Fruit fly (Drosophila melanogaster) whole organism, embryonic: ENCODE results near the gene CG31548.
A peak's percentile ranks its signal among the peaks of the same experiment; 100 is the strongest.

Experiments used
- Ada2b ChIP-seq: fragments of 200-800 bp; sonication (Bioruptor generic); IDR thresholded peaks from 2 replicates; pipeline ENCODE4 v1.3.6; 2022; ENCODE audit warnings: missing biosample characterization, missing genetic modification characterization
- Asciz ChIP-seq: fragments of 200-800 bp; sonication (Bioruptor generic); optimal IDR thresholded peaks from 2 replicates; lab custom pipeline; 2017; ENCODE audit warnings: missing biosample characterization, mild to moderate bottlenecking, missing genetic modification characterization, missing genetic modification reagents
- BEAF-32 ChIP-seq: fragments of 200-800 bp; sonication (Bioruptor generic); optimal IDR thresholded peaks from 3 replicates; lab custom pipeline; 2017; ENCODE audit warnings: missing biosample characterization, missing genetic modification characterization, mild to moderate bottlenecking, moderate library complexity, missing genetic modification reagents
- CG11085 ChIP-seq: fragments of 200-800 bp; sonication (Bioruptor generic); IDR thresholded peaks from 2 replicates; pipeline ENCODE4 v1.3.6; 2022; ENCODE audit warnings: missing biosample characterization, missing genetic modification characterization
- CG11504 ChIP-seq: fragments of 200-800 bp; sonication (Bioruptor generic); optimal IDR thresholded peaks from 3 replicates; lab custom pipeline; 2019; ENCODE audit warnings: missing biosample characterization, mild to moderate bottlenecking, missing genetic modification characterization, moderate library complexity
- CG12236 ChIP-seq: fragments of 200-800 bp; sonication (Bioruptor generic); optimal IDR thresholded peaks from 2 replicates; lab custom pipeline; 2016; ENCODE audit warnings: missing biosample characterization, missing genetic modification characterization
- CG12744 ChIP-seq: fragments of 200-800 bp; sonication (Bioruptor generic); optimal IDR thresholded peaks from 2 replicates; lab custom pipeline; 2016; ENCODE audit warnings: missing biosample characterization, missing genetic modification characterization
- CG13287 ChIP-seq: fragments of 200-800 bp; sonication (Bioruptor generic); IDR thresholded peaks from 2 replicates; pipeline ENCODE4 v1.3.6; 2022; ENCODE audit warnings: missing biosample characterization, missing genetic modification characterization; ENCODE audit not compliant: partially characterized antibody
- CG14965 ChIP-seq: fragments of 200-800 bp; sonication (Bioruptor generic); optimal IDR thresholded peaks from 2 replicates; lab custom pipeline; 2016; ENCODE audit warnings: missing biosample characterization, missing genetic modification characterization, borderline replicate concordance
- CG15073 ChIP-seq: fragments of 200-800 bp; sonication (Bioruptor generic); optimal IDR thresholded peaks from 2 replicates; lab custom pipeline; 2016; ENCODE audit warnings: missing biosample characterization, missing genetic modification characterization
- CG15514 ChIP-seq: fragments of 200-800 bp; sonication (Bioruptor generic); optimal IDR thresholded peaks from 3 replicates; lab custom pipeline; 2017; ENCODE audit warnings: missing biosample characterization, missing genetic modification characterization, mild to moderate bottlenecking, moderate library complexity, missing genetic modification reagents
- CG18764 ChIP-seq: fragments of 200-800 bp; sonication (Bioruptor generic); optimal IDR thresholded peaks from 3 replicates; lab custom pipeline; 2016; ENCODE audit warnings: missing biosample characterization, missing genetic modification characterization
- CG2116 ChIP-seq: fragments of 200-800 bp; sonication (Bioruptor generic); optimal IDR thresholded peaks from 3 replicates; lab custom pipeline; 2018; ENCODE audit warnings: missing biosample characterization, mild to moderate bottlenecking, missing genetic modification characterization
- CG2202 ChIP-seq: fragments of 200-800 bp; sonication (Bioruptor generic); optimal IDR thresholded peaks from 2 replicates; lab custom pipeline; 2018; ENCODE audit warnings: missing biosample characterization, mild to moderate bottlenecking, missing genetic modification characterization
- CG32532 ChIP-seq: fragments of 200-800 bp; sonication (Bioruptor generic); IDR thresholded peaks from 2 replicates; pipeline ENCODE4 v1.3.6; 2022; ENCODE audit warnings: missing biosample characterization, missing genetic modification characterization
- CG3281 ChIP-seq: fragments of 200-800 bp; sonication (Bioruptor generic); optimal IDR thresholded peaks from 3 replicates; lab custom pipeline; 2017; ENCODE audit warnings: missing biosample characterization, mild to moderate bottlenecking, missing genetic modification characterization
- CG33213 ChIP-seq: fragments of 200-800 bp; sonication (Bioruptor generic); optimal IDR thresholded peaks from 3 replicates; lab custom pipeline; 2016; ENCODE audit warnings: missing biosample characterization, missing genetic modification characterization
- CG34376 ChIP-seq: fragments of 200-800 bp; sonication (Bioruptor generic); optimal IDR thresholded peaks from 2 replicates; lab custom pipeline; 2018; ENCODE audit warnings: missing biosample characterization, mild to moderate bottlenecking, missing genetic modification characterization
- CG4360 ChIP-seq: fragments of 200-800 bp; sonication (Bioruptor generic); IDR thresholded peaks from 2 replicates; pipeline ENCODE4 v1.3.6; 2022; ENCODE audit warnings: missing biosample characterization, missing genetic modification characterization
- CG4617 ChIP-seq: fragments of 200-800 bp; sonication (Bioruptor generic); optimal IDR thresholded peaks from 3 replicates; lab custom pipeline; 2016; ENCODE audit warnings: missing biosample characterization, missing genetic modification characterization, borderline replicate concordance
- CG6683 ChIP-seq: fragments of 200-800 bp; sonication (Bioruptor generic); optimal IDR thresholded peaks from 2 replicates; lab custom pipeline; 2017; ENCODE audit warnings: missing biosample characterization, mild to moderate bottlenecking, missing genetic modification characterization, missing genetic modification reagents
- CG6813 ChIP-seq: fragments of 200-800 bp; sonication (Bioruptor generic); optimal IDR thresholded peaks from 2 replicates; lab custom pipeline; 2017; ENCODE audit warnings: missing biosample characterization, missing genetic modification characterization, mild to moderate bottlenecking, moderate library complexity, missing genetic modification reagents
- CG8281 ChIP-seq: fragments of 200-800 bp; sonication (Bioruptor generic); optimal IDR thresholded peaks from 2 replicates; lab custom pipeline; 2018; ENCODE audit warnings: missing biosample characterization, mild to moderate bottlenecking, missing genetic modification characterization, moderate library complexity
- CG8290 ChIP-seq, 3 experiments: fragments of 200-800 bp; sonication (Bioruptor generic); optimal IDR thresholded peaks; 2 replicates each; lab custom pipeline; 2016 to 2019; ENCODE audit warnings: missing biosample characterization in 3 of 3, missing genetic modification characterization in 3 of 3, mild to moderate bottlenecking in 2 of 3, moderate library complexity in 1 of 3
- Camta ChIP-seq: fragments of 200-800 bp; sonication (Bioruptor generic); optimal IDR thresholded peaks from 2 replicates; lab custom pipeline; 2016; ENCODE audit warnings: missing biosample characterization, missing genetic modification characterization
- Dip2 ChIP-seq: fragments of 200-800 bp; sonication (Bioruptor generic); IDR thresholded peaks from 2 replicates; pipeline ENCODE4 v1.3.6; 2022; ENCODE audit warnings: missing biosample characterization, missing genetic modification characterization
- ERR ChIP-seq: fragments of 200-800 bp; sonication (Bioruptor generic); optimal IDR thresholded peaks from 2 replicates; lab custom pipeline; 2016; ENCODE audit warnings: missing biosample characterization, missing genetic modification characterization
- Lpt ChIP-seq: fragments of >200 bp; optimal IDR thresholded peaks from 2 replicates; lab custom pipeline; 2018; ENCODE audit warnings: missing biosample characterization, missing genetic modification characterization
- MBD-R2 ChIP-seq: fragments of 200-800 bp; sonication (Bioruptor generic); IDR thresholded peaks from 2 replicates; pipeline ENCODE4 v1.3.6; 2022; ENCODE audit warnings: missing biosample characterization, missing genetic modification characterization
- Sry-δ ChIP-seq: fragments of 200-800 bp; sonication (Bioruptor generic); optimal IDR thresholded peaks from 2 replicates; lab custom pipeline; 2016; ENCODE audit warnings: missing biosample characterization, missing genetic modification characterization
- TFAM ChIP-seq: fragments of 200-800 bp; sonication (Bioruptor generic); optimal IDR thresholded peaks from 2 replicates; lab custom pipeline; 2017; ENCODE audit warnings: missing biosample characterization, missing genetic modification characterization, inconsistent platforms
- al ChIP-seq: fragments of 200-800 bp; sonication (Bioruptor generic); IDR thresholded peaks from 2 replicates; pipeline ENCODE4 v1.3.6; 2022; ENCODE audit warnings: missing biosample characterization, missing genetic modification characterization
- amos ChIP-seq: fragments of 200-800 bp; sonication (Bioruptor generic); IDR thresholded peaks from 2 replicates; pipeline ENCODE4 v1.3.6; 2022; ENCODE audit warnings: missing biosample characterization, missing genetic modification characterization; ENCODE audit not compliant: partially characterized antibody
- bab2 ChIP-seq: fragments of 200-800 bp; sonication (Bioruptor generic); optimal IDR thresholded peaks from 2 replicates; lab custom pipeline; 2016; ENCODE audit warnings: missing biosample characterization, missing genetic modification characterization
- gce ChIP-seq: fragments of 200-800 bp; sonication (Bioruptor generic); IDR thresholded peaks from 3 replicates; pipeline ENCODE4 v1.3.6; 2022; ENCODE audit warnings: missing biosample characterization, missing genetic modification characterization
- gcm2 ChIP-seq: fragments of 200-800 bp; sonication (Bioruptor generic); optimal IDR thresholded peaks from 2 replicates; lab custom pipeline; 2016; ENCODE audit warnings: missing biosample characterization, missing genetic modification characterization
- gsb-n ChIP-seq: fragments of 200-800 bp; sonication (Bioruptor generic); optimal IDR thresholded peaks from 3 replicates; lab custom pipeline; 2018; ENCODE audit warnings: missing biosample characterization, mild to moderate bottlenecking, missing genetic modification characterization
- h ChIP-seq: fragments of >200 bp; optimal IDR thresholded peaks from 2 replicates; lab custom pipeline; 2017
- knrl ChIP-seq: fragments of 200-800 bp; sonication (Bioruptor generic); IDR thresholded peaks from 3 replicates; pipeline ENCODE4 v1.3.6; 2022; ENCODE audit warnings: missing biosample characterization, missing genetic modification characterization; ENCODE audit not compliant: partially characterized antibody
- lilli ChIP-seq: fragments of 200-800 bp; sonication (Bioruptor generic); optimal IDR thresholded peaks from 3 replicates; lab custom pipeline; 2016; ENCODE audit warnings: missing biosample characterization, missing genetic modification characterization
- phol ChIP-seq: fragments of 200-800 bp; sonication (Bioruptor generic); optimal IDR thresholded peaks from 3 replicates; lab custom pipeline; 2018; ENCODE audit warnings: missing biosample characterization, mild to moderate bottlenecking, missing genetic modification characterization, moderate library complexity
- salm ChIP-seq: fragments of 200-800 bp; sonication (Bioruptor generic); optimal IDR thresholded peaks from 2 replicates; lab custom pipeline; 2018; ENCODE audit warnings: missing biosample characterization, mild to moderate bottlenecking, missing genetic modification characterization
- sens ChIP-seq: fragments of 200-800 bp; sonication (Bioruptor generic); peaks from one replicate; lab custom pipeline; 2016; ENCODE audit warnings: missing biosample characterization, missing genetic modification characterization
- slbo ChIP-seq: fragments of 200-800 bp; sonication (Bioruptor generic); IDR thresholded peaks from 2 replicates; pipeline ENCODE4 v1.3.6; 2022; ENCODE audit warnings: missing biosample characterization, missing genetic modification characterization
- sug ChIP-seq: fragments of 200-800 bp; optimal IDR thresholded peaks from 2 replicates; lab custom pipeline; 2019; ENCODE audit warnings: missing biosample characterization, mild to moderate bottlenecking, missing genetic modification characterization, moderate library complexity
- tll ChIP-seq, 2 experiments: fragments of 200-800 bp in 1 of 2; fragments of >200 bp in 1 of 2; sonication (Bioruptor generic) in 1 of 2; optimal IDR thresholded peaks; 2 replicates each; lab custom pipeline; 2017 to 2019; ENCODE audit warnings: missing biosample characterization in 2 of 2, missing genetic modification characterization in 2 of 2, mild to moderate bottlenecking in 1 of 2, moderate library complexity in 1 of 2
- toy ChIP-seq: fragments of 200-800 bp; sonication (Bioruptor generic); IDR thresholded peaks from 2 replicates; pipeline ENCODE4 v1.3.6; 2022; ENCODE audit warnings: missing biosample characterization, missing genetic modification characterization
- vnd ChIP-seq: fragments of 200-800 bp; sonication (Bioruptor generic); IDR thresholded peaks from 3 replicates; pipeline ENCODE4 v1.3.6; 2022; ENCODE audit warnings: missing biosample characterization, missing genetic modification characterization; ENCODE audit not compliant: partially characterized antibody

Gene CG31548

DNA sequence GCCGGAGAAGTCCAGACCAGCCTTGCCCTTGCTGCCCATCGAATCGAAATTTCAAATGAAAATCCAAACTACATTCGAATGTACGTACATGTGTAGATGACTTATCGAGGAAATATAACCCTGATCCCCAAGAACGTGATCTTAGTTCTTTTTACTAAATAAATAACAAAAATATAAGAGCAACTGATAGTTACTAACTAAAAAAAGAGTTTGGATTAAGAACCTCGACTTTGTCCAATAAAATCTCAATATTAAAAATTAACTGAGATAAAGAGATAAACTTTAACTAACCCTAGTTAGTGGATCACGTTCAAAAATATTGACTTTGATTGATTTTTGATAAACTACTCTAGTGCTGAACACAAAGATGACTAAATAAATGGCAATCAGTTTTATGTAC, 1.1 kb downstream of the CG31548 start, which contains the start of gene CG31546:
Gene CG31546, minus strand, starts transcription at position 101 of the 400 bp plus-strand sequence.
- TF ChIP-seq h (lab: Kevin White, UChicago) (no peak), phol (tag; lab: Kevin White, UChicago) (no peak), tll (GFP tag; optimal IDR thresholded peaks at IDR 0.05; lab: Kevin White, UChicago) (no peak)

DNA sequence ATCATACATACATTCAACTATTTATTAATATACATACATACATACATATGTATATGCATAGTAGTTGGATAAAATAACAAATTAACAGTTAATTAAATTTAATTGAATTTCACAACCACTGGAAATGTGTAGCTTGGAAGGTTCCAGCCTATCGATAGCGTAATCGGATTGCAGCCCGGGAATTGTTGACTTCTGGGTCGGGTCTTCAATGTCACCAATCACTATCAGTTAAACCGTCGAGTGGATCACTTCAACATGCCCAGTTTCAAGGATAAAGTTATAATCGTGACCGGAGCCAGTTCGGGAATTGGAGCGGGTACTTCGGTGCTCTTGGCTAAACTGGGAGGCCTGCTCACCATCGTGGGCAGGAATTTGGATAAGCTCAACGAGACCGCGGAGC, 3.2 kb downstream of the CG31548 start, which contains the start of gene CG12171:
Gene CG12171, plus strand, starts transcription at position 191 of the 400 bp plus-strand sequence.
- peak in 1 of 2 experiments; percentile 23 for TF ChIP-seq tll (GFP tag; optimal IDR thresholded peaks at IDR 0.05; lab: Kevin White, UChicago)
- no peak for TF ChIP-seq knrl (GFP tag; lab: Robert Waterston, UW)
- no peak for TF ChIP-seq CG32532 (GFP tag; lab: Robert Waterston, UW)
- no peak for TF ChIP-seq CG4617
- TF ChIP-seq sug (tag; lab: Kevin White, UChicago) = peak; percentile 16
- TF ChIP-seq Asciz = no peak
- TF ChIP-seq Camta = no peak
- no peak for TF ChIP-seq CG4360 (GFP tag; lab: Robert Waterston, UW)
- peak; percentile 52 for TF ChIP-seq BEAF-32 (GFP tag; lab: Kevin White, UChicago)
- TF ChIP-seq Dip2 = no peak
- TF ChIP-seq amos (GFP tag; lab: Robert Waterston, UW) = peak; percentile 52
- no peak for TF ChIP-seq slbo (GFP tag; lab: Robert Waterston, UW)
- TF ChIP-seq CG14965 (GFP tag; lab: Kevin White, UChicago) = no peak
- no peak for TF ChIP-seq CG8281 (tag; lab: Kevin White, UChicago)
- no peak for TF ChIP-seq CG2202 (tag; lab: Kevin White, UChicago)
- no peak for TF ChIP-seq salm (tag; lab: Kevin White, UChicago)
- TF ChIP-seq Sry-δ = peak; percentile 24
- no peak for TF ChIP-seq TFAM (GFP tag; lab: Kevin White, UChicago)
- peak; percentile 57 for TF ChIP-seq CG34376 (GFP tag; lab: Kevin White, UChicago)
- no peak for TF ChIP-seq CG11504
- TF ChIP-seq CG8290 (GFP tag; optimal IDR thresholded peaks at IDR 0.05; lab: Kevin White, UChicago) = no peak
- TF ChIP-seq CG8290 (tag; optimal IDR thresholded peaks at IDR 0.05; lab: Kevin White, UChicago) = no peak
- no peak for TF ChIP-seq Ada2b
- no peak for TF ChIP-seq Lpt (GFP tag; lab: Kevin White, UChicago)
- TF ChIP-seq gsb-n (tag; lab: Kevin White, UChicago) = no peak
- no peak for TF ChIP-seq CG11085
- TF ChIP-seq gce (GFP tag; lab: Robert Waterston, UW) = no peak
- TF ChIP-seq CG2116 (GFP tag; lab: Kevin White, UChicago) = peak; percentile 96
- TF ChIP-seq CG18764 (GFP tag; lab: Kevin White, UChicago) = no peak
- no peak for TF ChIP-seq al (GFP tag; lab: Robert Waterston, UW)
- no peak for TF ChIP-seq CG3281 (GFP tag; lab: Kevin White, UChicago)
- peak; percentile 52; the same call in 1 of the 2 replicates for TF ChIP-seq MBD-R2
- TF ChIP-seq CG12236 = no peak
- TF ChIP-seq toy (GFP tag; lab: Robert Waterston, UW) = no peak
- TF ChIP-seq CG15073 (GFP tag; lab: Kevin White, UChicago) = no peak
- no peak for TF ChIP-seq sens (GFP tag; lab: Kevin White, UChicago)
- peak; percentile 40 for TF ChIP-seq ERR
- no peak for TF ChIP-seq lilli
- no peak for TF ChIP-seq CG12744 (GFP tag; lab: Kevin White, UChicago)
- TF ChIP-seq CG6683 (GFP tag; lab: Kevin White, UChicago) = no peak
- peak; percentile 14; the same call in 1 of the 2 replicates for TF ChIP-seq CG13287 (GFP tag; lab: Robert Waterston, UW)
- no peak for TF ChIP-seq CG6813 (GFP tag; lab: Kevin White, UChicago)
- no peak for TF ChIP-seq CG33213 (GFP tag; lab: Kevin White, UChicago)
- TF ChIP-seq vnd (GFP tag; lab: Robert Waterston, UW) = peak; percentile 49; the same call in 1 of the 3 replicates
- TF ChIP-seq gcm2 (GFP tag; lab: Kevin White, UChicago) = no peak
- peak; percentile 76 for TF ChIP-seq CG15514
- no peak for TF ChIP-seq bab2 (GFP tag; lab: Kevin White, UChicago)
